Worm (Caenorhabditis elegans) whole organism, L3 larva: ENCODE measurements around the gene lin-29.

Experiments used
- ZK546.5 ChIP-seq: sonication (generic microtip); optimal IDR thresholded peaks from 2 replicates; lab custom pipeline; 2017; ENCODE audit warnings: missing biosample characterization, missing genetic modification characterization
- aly-2 ChIP-seq: fragments of 150-350 bp; optimal IDR thresholded peaks from 2 replicates; lab custom pipeline; 2014; ENCODE audit warnings: missing biosample characterization, missing genetic modification characterization
- ama-1 ChIP-seq: fragments of 150-350 bp; optimal IDR thresholded peaks from 2 replicates; lab custom pipeline; 2018
- ceh-16 ChIP-seq: sonication (generic microtip); optimal IDR thresholded peaks from 2 replicates; lab custom pipeline; 2017; ENCODE audit warnings: missing biosample characterization, missing genetic modification characterization
- ceh-82 ChIP-seq: fragments of 150-350 bp; optimal IDR thresholded peaks from 2 replicates; lab custom pipeline; 2014; ENCODE audit warnings: missing biosample characterization, missing genetic modification characterization
- ceh-9 ChIP-seq: sonication (generic microtip); optimal IDR thresholded peaks from 2 replicates; lab custom pipeline; 2018; ENCODE audit warnings: missing biosample characterization, missing genetic modification characterization
- egl-27 ChIP-seq: sonication (generic microtip); optimal IDR thresholded peaks from 4 replicates; lab custom pipeline; 2017; ENCODE audit warnings: missing biosample characterization, missing genetic modification reagents, missing genetic modification characterization
- elt-1 ChIP-seq: fragments of 150-350 bp; optimal IDR thresholded peaks from 2 replicates; lab custom pipeline; 2014; ENCODE audit warnings: missing biosample characterization, missing genetic modification characterization
- elt-2 ChIP-seq: sonication (generic microtip); optimal IDR thresholded peaks from 2 replicates; lab custom pipeline; 2016; ENCODE audit warnings: missing genetic modification reagents, mild to moderate bottlenecking, missing genetic modification characterization, missing compliant biosample characterization
- elt-3 ChIP-seq, 3 experiments: fragments of 150-350 bp in 1 of 3; sonication (generic microtip) in 2 of 3; optimal IDR thresholded peaks; 2 replicates in 2 of 3; 4 replicates in 1 of 3; lab custom pipeline; 2014 to 2017; ENCODE audit warnings: missing biosample characterization in 3 of 3, missing genetic modification characterization in 3 of 3
- eor-1 ChIP-seq, 2 experiments: fragments of 150-350 bp; optimal IDR thresholded peaks; 2 replicates each; lab custom pipeline; 2014 to 2018; ENCODE audit warnings: missing biosample characterization in 2 of 2, missing genetic modification characterization in 2 of 2
- fkh-2 ChIP-seq: fragments of 150-350 bp; optimal IDR thresholded peaks from 2 replicates; lab custom pipeline; 2014; ENCODE audit warnings: missing biosample characterization, missing genetic modification reagents, missing genetic modification characterization
- hmg-11 ChIP-seq: sonication (generic microtip); optimal IDR thresholded peaks from 2 replicates; lab custom pipeline; 2016; ENCODE audit warnings: missing genetic modification characterization, missing compliant biosample characterization
- lin-15B ChIP-seq: fragments of 150-350 bp; optimal IDR thresholded peaks from 2 replicates; lab custom pipeline; 2014; ENCODE audit warnings: missing biosample characterization, missing genetic modification characterization
- lin-39 ChIP-seq: fragments of 150-350 bp; optimal IDR thresholded peaks from 2 replicates; lab custom pipeline; 2018; ENCODE audit warnings: missing biosample characterization, missing genetic modification reagents, missing genetic modification characterization
- lsy-12 ChIP-seq: sonication (generic microtip); optimal IDR thresholded peaks from 2 replicates; lab custom pipeline; 2016; ENCODE audit warnings: mild to moderate bottlenecking, missing genetic modification characterization, missing compliant biosample characterization
- mml-1 ChIP-seq: fragments of 150-350 bp; sonication (generic microtip); optimal IDR thresholded peaks from 3 replicates; lab custom pipeline; 2014; ENCODE audit warnings: missing biosample characterization, missing genetic modification characterization
- nfya-1 ChIP-seq: sonication (generic microtip); optimal IDR thresholded peaks from 2 replicates; lab custom pipeline; 2017; ENCODE audit warnings: missing genetic modification characterization, mild to moderate bottlenecking, missing compliant biosample characterization, antibody characterized with exemption, moderate library complexity; ENCODE audit not compliant: insufficient read depth
- nhr-11 ChIP-seq: fragments of 150-350 bp; optimal IDR thresholded peaks from 2 replicates; lab custom pipeline; 2014; ENCODE audit warnings: missing biosample characterization, missing genetic modification characterization
- nhr-12 ChIP-seq: fragments of 150-350 bp; optimal IDR thresholded peaks from 2 replicates; lab custom pipeline; 2014; ENCODE audit warnings: missing biosample characterization, missing genetic modification characterization
- nhr-23 ChIP-seq: fragments of 150-350 bp; optimal IDR thresholded peaks from 2 replicates; lab custom pipeline; 2014; ENCODE audit warnings: missing biosample characterization, missing genetic modification reagents, missing genetic modification characterization
- nhr-25 ChIP-seq: sonication (generic microtip); optimal IDR thresholded peaks from 2 replicates; lab custom pipeline; 2017; ENCODE audit warnings: missing biosample characterization, missing genetic modification characterization
- nhr-28 ChIP-seq: fragments of 150-350 bp; optimal IDR thresholded peaks from 2 replicates; lab custom pipeline; 2014; ENCODE audit warnings: missing biosample characterization, missing genetic modification characterization
- pha-4 ChIP-seq: fragments of 150-350 bp; optimal IDR thresholded peaks from 2 replicates; lab custom pipeline; 2014; ENCODE audit warnings: missing biosample characterization, missing genetic modification reagents, missing genetic modification characterization
- pqm-1 ChIP-seq: fragments of 150-350 bp; optimal IDR thresholded peaks from 2 replicates; lab custom pipeline; 2017; ENCODE audit warnings: missing biosample characterization, missing genetic modification characterization, inconsistent platforms
- sea-2 ChIP-seq: fragments of 150-350 bp; sonication (generic microtip); optimal IDR thresholded peaks from 4 replicates; lab custom pipeline; 2014; ENCODE audit warnings: missing biosample characterization, missing genetic modification reagents, missing genetic modification characterization
- snpc-4 ChIP-seq: fragments of 150-350 bp; optimal IDR thresholded peaks from 2 replicates; lab custom pipeline; 2014; ENCODE audit warnings: missing biosample characterization, missing genetic modification characterization
- tbx-2 ChIP-seq: sonication (generic microtip); optimal IDR thresholded peaks from 2 replicates; lab custom pipeline; 2016; ENCODE audit warnings: mild to moderate bottlenecking, missing genetic modification characterization, missing compliant biosample characterization
- unc-62 ChIP-seq: fragments of 150-350 bp; sonication (generic microtip); optimal IDR thresholded peaks from 4 replicates; lab custom pipeline; 2014; ENCODE audit warnings: missing biosample characterization, missing genetic modification reagents, missing genetic modification characterization
- zag-1 ChIP-seq: fragments of 150-350 bp; optimal IDR thresholded peaks from 2 replicates; lab custom pipeline; 2014; ENCODE audit warnings: missing biosample characterization, missing genetic modification characterization
- ztf-11 ChIP-seq: fragments of 150-350 bp; optimal IDR thresholded peaks from 2 replicates; lab custom pipeline; 2014; ENCODE audit warnings: missing biosample characterization, missing genetic modification characterization

lin-29 gene

DNA sequence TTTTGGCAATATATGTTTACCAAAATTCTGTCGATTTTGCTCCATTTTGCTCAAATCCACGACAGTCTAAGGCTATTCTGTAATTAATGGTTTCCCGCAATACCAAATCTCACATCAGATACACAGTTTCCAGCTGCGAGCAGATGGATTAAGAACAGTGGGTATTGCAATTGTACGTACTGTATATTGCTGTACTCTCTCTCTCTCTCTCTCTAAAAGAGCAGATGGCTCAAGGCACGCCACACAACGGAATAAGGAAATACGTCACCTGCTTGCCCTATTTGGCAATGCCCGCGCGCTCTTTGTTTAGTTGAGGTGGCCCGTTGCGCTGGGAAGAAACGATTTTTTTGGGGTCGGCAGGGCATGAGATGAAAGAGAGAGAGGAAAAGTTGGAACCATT, 44.5 kb downstream of the lin-29 start:
- TF ChIP-seq elt-3 (tag; optimal IDR thresholded peaks at IDR 0.05; lab: Kevin White, UChicago): no peak
- no peak for TF ChIP-seq ceh-9
- TF ChIP-seq ceh-82 (tag; lab: Kevin White, UChicago): no peak
- no peak for TF ChIP-seq nhr-25 (tag; lab: Kevin White, UChicago)

DNA sequence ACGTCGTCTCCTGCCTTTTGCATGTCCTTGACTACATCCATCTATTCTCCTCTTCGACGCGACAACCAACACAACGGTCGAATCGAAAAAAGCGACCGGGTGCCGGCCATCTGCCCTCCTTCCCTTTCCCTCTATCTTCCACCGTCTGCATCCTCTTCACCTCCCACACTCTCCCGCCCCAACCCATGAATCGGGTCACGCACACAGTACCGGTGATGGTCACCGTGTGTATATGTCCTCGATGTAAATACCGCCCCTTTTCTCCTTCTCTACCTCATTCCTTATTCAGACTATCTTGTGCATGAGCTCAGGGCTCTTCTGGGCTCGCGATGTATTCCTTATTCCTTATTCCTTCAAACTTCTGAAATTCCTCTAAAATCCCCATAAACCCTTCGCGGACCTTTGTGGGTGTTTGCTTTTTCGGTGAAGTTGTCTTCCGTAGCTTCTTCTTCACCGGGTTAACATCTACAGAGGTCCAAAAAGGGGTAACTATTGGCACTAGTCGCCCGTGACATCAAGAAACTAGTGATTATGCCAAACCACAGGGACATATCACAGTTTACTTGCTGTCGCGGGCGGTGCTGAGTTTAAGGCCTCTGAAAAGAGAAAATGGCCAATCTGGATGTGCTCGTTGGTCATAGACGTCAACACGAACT, 45.6 kb downstream of the lin-29 start:
- TF ChIP-seq nfya-1: peak; percentile 0
- peak; percentile 7 for TF ChIP-seq lin-39 (tag; lab: Kevin White, UChicago)
- peak; percentile 29 for TF ChIP-seq pha-4 (tag; lab: Kevin White, UChicago)
- no peak for TF ChIP-seq ceh-16
- peak; percentile 72 for TF ChIP-seq nhr-25 (tag; lab: Kevin White, UChicago)
- no peak for TF ChIP-seq nhr-11 (tag; lab: Kevin White, UChicago)
- no peak for TF ChIP-seq egl-27 (tag; lab: Kevin White, UChicago)
- no peak for TF ChIP-seq nhr-12 (tag; lab: Kevin White, UChicago)
- peak; percentile 22 for TF ChIP-seq ama-1 (lab: Kevin White, UChicago)
- peak; percentile 64 for TF ChIP-seq nhr-23
- peak; percentile 27 for TF ChIP-seq hmg-11 (tag; lab: Kevin White, UChicago)

DNA sequence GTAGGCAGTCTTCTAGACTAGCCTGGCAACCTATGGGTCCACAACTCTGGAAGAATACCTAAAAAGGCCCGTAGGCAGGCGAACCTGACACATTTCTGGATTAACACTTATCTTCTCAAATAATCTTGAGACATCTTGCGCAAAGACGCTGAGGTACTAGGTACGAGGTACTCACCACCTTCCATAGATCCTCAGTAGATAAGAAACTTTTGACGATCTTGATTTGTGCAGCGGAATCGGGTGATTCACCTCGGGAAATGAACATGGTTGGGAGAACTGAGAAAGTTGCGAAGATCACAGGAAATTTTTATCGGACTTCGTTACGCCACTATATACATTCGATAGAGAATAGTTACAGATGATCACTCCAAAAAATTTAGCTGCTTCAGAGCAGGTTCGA, 47.0 kb downstream of the lin-29 start:
- TF ChIP-seq elt-1 (tag; lab: Kevin White, UChicago) (peak; percentile 82), lin-39 (tag; lab: Kevin White, UChicago) (no peak)
- TF ChIP-seq, all 47 proteins: peak for 1

DNA sequence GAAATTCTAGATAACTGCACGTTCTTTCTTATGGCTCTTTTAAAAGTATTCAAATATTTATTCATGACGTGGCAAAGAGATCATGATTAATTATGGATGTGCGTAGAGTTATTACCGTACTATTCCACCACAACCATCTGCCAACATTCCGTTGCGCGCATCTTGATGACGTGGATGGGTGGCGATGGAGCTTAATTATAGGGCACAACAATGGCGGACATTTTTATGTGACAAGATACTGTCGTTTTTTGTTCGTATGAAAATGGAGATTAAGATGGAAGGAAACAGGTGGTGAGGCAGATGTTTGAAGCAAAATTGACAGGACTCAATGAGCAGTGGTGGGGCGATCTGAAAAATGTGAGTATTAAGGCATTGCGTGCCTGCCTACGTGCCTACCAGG, 47.4 kb downstream of the lin-29 start:
- TF ChIP-seq nhr-25 (tag; lab: Kevin White, UChicago) (no peak), elt-3 (tag; optimal IDR thresholded peaks at IDR 0.05; lab: Kevin White, UChicago) (no peak)

DNA sequence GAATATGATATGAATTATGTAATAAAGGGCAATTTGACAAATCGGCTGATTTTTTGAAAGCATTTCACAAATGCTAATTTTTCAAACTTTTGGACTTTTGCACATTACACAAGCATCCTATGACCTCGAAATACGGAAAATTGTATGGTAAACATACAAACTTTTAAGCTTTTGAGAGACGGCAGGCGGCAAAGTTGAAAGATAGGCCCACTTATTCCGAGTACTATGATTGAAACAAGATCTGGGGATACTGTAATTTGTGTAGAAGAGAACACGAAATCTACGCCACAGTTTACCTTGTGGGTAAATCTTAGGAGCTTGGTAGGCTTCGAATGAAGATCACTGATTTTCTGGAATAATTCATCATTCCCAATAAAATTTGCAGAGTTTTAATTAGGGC, 51.5 kb downstream of the lin-29 start, which contains the start of gene ZK930.6:
Gene ZK930.6 (plus strand): TSS at position 301 of the 400 bp plus-strand sequence.
- TF ChIP-seq zag-1 (tag; lab: Kevin White, UChicago) (no peak), lin-15B (no peak), pqm-1 (tag; lab: Kevin White, UChicago) (no peak), snpc-4 (tag; lab: Kevin White, UChicago) (no peak), tbx-2 (no peak), ama-1 (lab: Kevin White, UChicago) (no peak), egl-27 (tag; lab: Kevin White, UChicago) (no peak), hmg-11 (tag; lab: Kevin White, UChicago) (no peak), fkh-2 (tag; lab: Kevin White, UChicago) (no peak), ztf-11 (tag; lab: Kevin White, UChicago) (no peak), elt-2 (tag; lab: Kevin White, UChicago) (no peak), nhr-28 (tag; lab: Kevin White, UChicago) (no peak), elt-3 (tag; optimal IDR thresholded peaks at IDR 0.05; lab: Kevin White, UChicago) (no peak), ZK546.5 (tag; lab: Kevin White, UChicago) (no peak), sea-2 (GFP tag; lab: Kevin White, UChicago) (no peak), lin-39 (tag; lab: Kevin White, UChicago) (no peak), unc-62 (no peak), nhr-23 (no peak), lsy-12 (tag; lab: Kevin White, UChicago) (no peak), eor-1 (tag; optimal IDR thresholded peaks at IDR 0.05; lab: Kevin White, UChicago) (no peak)
- TF ChIP-seq, all 47 proteins: peak for 0

DNA sequence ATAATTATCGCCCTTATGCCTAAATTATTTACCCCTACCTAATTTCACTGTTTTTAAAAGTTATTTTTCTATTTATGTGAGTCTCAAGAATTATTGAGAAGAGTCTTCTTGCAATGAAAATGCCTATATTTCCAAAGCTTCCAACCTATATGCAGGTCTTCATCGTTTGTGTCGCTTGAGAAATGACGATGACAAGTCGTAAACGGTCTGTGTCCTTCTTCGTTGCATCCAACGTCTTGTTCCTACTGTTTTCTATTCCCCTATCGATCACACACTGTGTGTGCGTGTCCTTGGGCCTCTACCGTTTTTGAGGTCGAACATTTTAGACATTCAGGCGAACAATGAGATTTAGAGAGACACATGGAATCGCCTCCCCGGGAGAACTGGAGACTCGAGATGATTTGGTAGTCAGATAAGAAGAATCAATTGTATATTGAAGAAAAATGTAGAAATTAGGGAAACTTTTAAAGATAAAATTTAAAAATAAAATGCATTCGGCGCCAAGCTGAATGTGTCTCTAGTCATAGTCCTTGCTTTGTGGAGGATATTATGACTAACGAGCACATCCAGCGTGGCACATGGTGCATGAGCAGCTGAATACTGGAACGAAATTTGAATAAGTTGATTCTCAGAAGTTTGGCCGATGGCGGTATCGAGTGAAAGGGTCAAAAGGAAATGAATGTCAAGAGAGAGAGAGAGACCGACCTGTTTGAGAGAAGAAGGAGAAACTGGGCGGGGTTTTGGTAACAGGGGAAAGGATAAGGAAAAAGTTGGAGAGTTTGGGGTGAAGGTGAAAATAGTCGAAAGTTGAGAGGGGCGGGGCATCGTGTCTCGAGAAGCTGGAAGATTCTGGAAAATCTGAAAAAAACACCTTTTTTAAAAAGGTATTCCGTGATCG, 54.4 kb downstream of the lin-29 start:
- TF ChIP-seq nhr-25 (tag; lab: Kevin White, UChicago) (peak; percentile 86), aly-2 (tag; lab: Kevin White, UChicago) (peak; percentile 56), nhr-23 (peak; percentile 33), fkh-2 (tag; lab: Kevin White, UChicago) (no peak), mml-1 (no peak), ama-1 (lab: Kevin White, UChicago) (peak; percentile 34)
